Fruit fly (Drosophila melanogaster) whole organism, prepupa: ENCODE data around the gene PLCXD.

Source experiments
- Blimp-1 ChIP-seq: fragments of 200-800 bp; sonication (Bioruptor generic); optimal IDR thresholded peaks from 3 replicates; lab custom pipeline; 2017; ENCODE audit warnings: missing biosample characterization, missing genetic modification characterization, mild to moderate bottlenecking, moderate library complexity, missing genetic modification reagents
- CG10631 ChIP-seq: fragments of 200-800 bp; sonication (Bioruptor generic); optimal IDR thresholded peaks from 2 replicates; lab custom pipeline; 2016; ENCODE audit warnings: missing biosample characterization, missing genetic modification characterization
- CG10669 ChIP-seq: fragments of 200-800 bp; sonication (Bioruptor generic); optimal IDR thresholded peaks from 3 replicates; lab custom pipeline; 2018; ENCODE audit warnings: missing biosample characterization, mild to moderate bottlenecking, missing genetic modification characterization, moderate library complexity
- CG11762 ChIP-seq: fragments of 200-800 bp; sonication (Bioruptor generic); optimal IDR thresholded peaks from 3 replicates; lab custom pipeline; 2016; ENCODE audit warnings: missing biosample characterization, missing genetic modification characterization; ENCODE audit not compliant: insufficient read depth
- CG11902 ChIP-seq: fragments of 200-800 bp; sonication (Bioruptor generic); optimal IDR thresholded peaks from 3 replicates; lab custom pipeline; 2016; ENCODE audit warnings: missing biosample characterization, missing genetic modification characterization
- CG15336 ChIP-seq: fragments of 200-800 bp; sonication (Bioruptor generic); IDR thresholded peaks from 2 replicates; pipeline ENCODE4 v1.3.6; 2022; ENCODE audit warnings: missing biosample characterization, missing genetic modification characterization
- CG1621 ChIP-seq: fragments of 200-800 bp; sonication (Bioruptor generic); optimal IDR thresholded peaks from 3 replicates; lab custom pipeline; 2018; ENCODE audit warnings: missing biosample characterization, mild to moderate bottlenecking, missing genetic modification characterization
- CG16779 ChIP-seq: fragments of 200-800 bp; sonication (Bioruptor generic); optimal IDR thresholded peaks from 3 replicates; lab custom pipeline; 2017; ENCODE audit warnings: missing biosample characterization, mild to moderate bottlenecking, missing genetic modification characterization
- CG3032 ChIP-seq: fragments of 200-800 bp; optimal IDR thresholded peaks from 2 replicates; lab custom pipeline; 2019; ENCODE audit warnings: missing biosample characterization, mild to moderate bottlenecking, missing genetic modification characterization, moderate library complexity
- CG31627 ChIP-seq: fragments of 200-800 bp; sonication (Bioruptor generic); optimal IDR thresholded peaks from 3 replicates; lab custom pipeline; 2016; ENCODE audit warnings: missing biosample characterization, missing genetic modification characterization
- CG32006 ChIP-seq: fragments of 200-800 bp; sonication (Bioruptor generic); optimal IDR thresholded peaks from 3 replicates; lab custom pipeline; 2017; ENCODE audit warnings: missing biosample characterization, mild to moderate bottlenecking, missing genetic modification characterization
- CG34406 ChIP-seq: fragments of 200-800 bp; sonication (Bioruptor generic); optimal IDR thresholded peaks from 3 replicates; lab custom pipeline; 2016; ENCODE audit warnings: missing biosample characterization, missing genetic modification characterization
- CG4318 ChIP-seq: fragments of 200-800 bp; sonication (Bioruptor generic); optimal IDR thresholded peaks from 3 replicates; lab custom pipeline; 2017; ENCODE audit warnings: missing biosample characterization, mild to moderate bottlenecking, missing genetic modification characterization
- CG6276 ChIP-seq: fragments of 200-800 bp; sonication (Bioruptor generic); optimal IDR thresholded peaks from 2 replicates; lab custom pipeline; 2017; ENCODE audit warnings: missing biosample characterization, mild to moderate bottlenecking, missing genetic modification characterization
- CG6808 ChIP-seq: fragments of 200-800 bp; sonication (Bioruptor generic); optimal IDR thresholded peaks from 3 replicates; lab custom pipeline; 2017; ENCODE audit warnings: missing biosample characterization, missing genetic modification characterization, mild to moderate bottlenecking, moderate library complexity, missing genetic modification reagents
- CG6854 ChIP-seq: fragments of 200-800 bp; sonication (Bioruptor generic); optimal IDR thresholded peaks from 2 replicates; lab custom pipeline; 2017; ENCODE audit warnings: missing biosample characterization, mild to moderate bottlenecking, missing genetic modification characterization
- CG7368 ChIP-seq: fragments of 200-800 bp; sonication (Bioruptor generic); optimal IDR thresholded peaks from 3 replicates; lab custom pipeline; 2016; ENCODE audit warnings: missing biosample characterization, missing genetic modification characterization
- CG8119 ChIP-seq: fragments of 200-800 bp; sonication (Bioruptor generic); IDR thresholded peaks from 3 replicates; pipeline ENCODE4 v1.3.6; 2022; ENCODE audit warnings: missing biosample characterization, missing genetic modification characterization
- CG8319 ChIP-seq: fragments of 200-800 bp; sonication (Bioruptor generic); optimal IDR thresholded peaks from 3 replicates; lab custom pipeline; 2016; ENCODE audit warnings: missing biosample characterization, missing genetic modification characterization
- CG9139 ChIP-seq: fragments of 200-800 bp; sonication (Bioruptor generic); optimal IDR thresholded peaks from 3 replicates; lab custom pipeline; 2017; ENCODE audit warnings: missing biosample characterization, mild to moderate bottlenecking, missing genetic modification characterization
- Eip75B ChIP-seq: fragments of 200-800 bp; sonication (Bioruptor generic); optimal IDR thresholded peaks from 3 replicates; lab custom pipeline; 2016; ENCODE audit warnings: missing biosample characterization, missing genetic modification characterization
- Eip78C ChIP-seq: fragments of 200-800 bp; sonication (Bioruptor generic); peaks from one replicate; lab custom pipeline; 2016; ENCODE audit warnings: missing biosample characterization, missing genetic modification characterization
- Eip93F ChIP-seq: fragments of 200-800 bp; sonication (Bioruptor generic); optimal IDR thresholded peaks from 2 replicates; lab custom pipeline; 2016; ENCODE audit warnings: missing biosample characterization, mild to moderate bottlenecking, missing genetic modification characterization
- Ets21C ChIP-seq: fragments of 200-800 bp; sonication (Bioruptor generic); optimal IDR thresholded peaks from 3 replicates; lab custom pipeline; 2016; ENCODE audit warnings: missing biosample characterization, missing genetic modification characterization
- Ets96B ChIP-seq: fragments of 200-800 bp; optimal IDR thresholded peaks from 2 replicates; lab custom pipeline; 2019; ENCODE audit warnings: missing biosample characterization, mild to moderate bottlenecking, missing genetic modification characterization, moderate library complexity
- Gug ChIP-seq: fragments of 200-800 bp; sonication (Bioruptor generic); IDR thresholded peaks from 2 replicates; pipeline ENCODE4 v1.3.6; 2022; ENCODE audit warnings: missing biosample characterization, missing genetic modification characterization
- Hr38 ChIP-seq: sonication (Bioruptor generic); optimal IDR thresholded peaks from 2 replicates; lab custom pipeline; 2016; ENCODE audit warnings: missing biosample characterization, missing genetic modification characterization
- Hr39 ChIP-seq: fragments of 200-800 bp; sonication (Bioruptor generic); optimal IDR thresholded peaks from 2 replicates; lab custom pipeline; 2016; ENCODE audit warnings: missing biosample characterization, missing genetic modification characterization
- Hr4 ChIP-seq: fragments of 200-800 bp; sonication (Bioruptor generic); optimal IDR thresholded peaks from 3 replicates; lab custom pipeline; 2016; ENCODE audit warnings: missing biosample characterization, missing genetic modification characterization
- OdsH ChIP-seq: fragments of 200-800 bp; sonication (Bioruptor generic); optimal IDR thresholded peaks from 3 replicates; lab custom pipeline; 2016; ENCODE audit warnings: missing biosample characterization, missing genetic modification characterization
- Smox ChIP-seq: fragments of 200-800 bp; sonication (Bioruptor generic); optimal IDR thresholded peaks from 3 replicates; lab custom pipeline; 2016; ENCODE audit warnings: missing biosample characterization, missing genetic modification characterization
- Sox102F ChIP-seq: fragments of 200-800 bp; sonication (Bioruptor generic); optimal IDR thresholded peaks from 2 replicates; lab custom pipeline; 2016; ENCODE audit warnings: missing biosample characterization, mild to moderate bottlenecking, missing genetic modification characterization
- Sox15 ChIP-seq: fragments of 200-800 bp; sonication (Bioruptor generic); optimal IDR thresholded peaks from 3 replicates; lab custom pipeline; 2016; ENCODE audit warnings: missing biosample characterization, missing genetic modification characterization
- achi ChIP-seq: fragments of 200-800 bp; sonication (Bioruptor generic); optimal IDR thresholded peaks from 3 replicates; lab custom pipeline; 2016; ENCODE audit warnings: missing biosample characterization, missing genetic modification characterization
- acj6 ChIP-seq: fragments of 200-800 bp; sonication (Bioruptor generic); optimal IDR thresholded peaks from 3 replicates; lab custom pipeline; 2016; ENCODE audit warnings: missing biosample characterization, missing genetic modification characterization
- cyc ChIP-seq: fragments of 200-800 bp; sonication (Bioruptor generic); optimal IDR thresholded peaks from 3 replicates; lab custom pipeline; 2016; ENCODE audit warnings: missing biosample characterization, missing genetic modification characterization
- dac ChIP-seq: fragments of 200-800 bp; sonication (Bioruptor generic); optimal IDR thresholded peaks from 2 replicates; lab custom pipeline; 2017; ENCODE audit warnings: missing biosample characterization, mild to moderate bottlenecking, missing genetic modification characterization
- dsx ChIP-seq: fragments of 200-800 bp; optimal IDR thresholded peaks from 3 replicates; lab custom pipeline; 2019; ENCODE audit warnings: missing biosample characterization, mild to moderate bottlenecking, missing genetic modification characterization, moderate library complexity; ENCODE audit not compliant: poor library complexity, severe bottlenecking
- eg ChIP-seq: fragments of 200-800 bp; sonication (Bioruptor generic); IDR thresholded peaks from 3 replicates; pipeline ENCODE4 v1.3.6; 2022; ENCODE audit warnings: missing biosample characterization, missing genetic modification characterization
- fd59A ChIP-seq: fragments of 200-800 bp; sonication (Bioruptor generic); optimal IDR thresholded peaks from 2 replicates; lab custom pipeline; 2017; ENCODE audit warnings: missing biosample characterization, mild to moderate bottlenecking, missing genetic modification characterization, missing genetic modification reagents
- fd85E ChIP-seq: fragments of 200-800 bp; sonication (Bioruptor generic); optimal IDR thresholded peaks from 3 replicates; lab custom pipeline; 2016; ENCODE audit warnings: missing biosample characterization, missing genetic modification characterization
- fkh ChIP-seq: fragments of 200-800 bp; sonication (Bioruptor generic); optimal IDR thresholded peaks from 3 replicates; lab custom pipeline; 2017; ENCODE audit warnings: missing biosample characterization, mild to moderate bottlenecking, missing genetic modification characterization, moderate library complexity
- lz ChIP-seq: fragments of 200-800 bp; sonication (Bioruptor generic); optimal IDR thresholded peaks from 3 replicates; lab custom pipeline; 2016; ENCODE audit warnings: missing biosample characterization, missing genetic modification characterization
- net ChIP-seq: fragments of 200-800 bp; sonication (Bioruptor generic); optimal IDR thresholded peaks from 3 replicates; lab custom pipeline; 2016; ENCODE audit warnings: missing biosample characterization, missing genetic modification characterization
- pdm3 ChIP-seq: fragments of 200-800 bp; sonication (Bioruptor generic); optimal IDR thresholded peaks from 3 replicates; lab custom pipeline; 2016; ENCODE audit warnings: missing biosample characterization, missing genetic modification characterization
- salr ChIP-seq, 2 experiments: fragments of 200-800 bp; sonication (Bioruptor generic); optimal IDR thresholded peaks; 3 replicates each; lab custom pipeline; 2016 to 2018; ENCODE audit warnings: missing biosample characterization in 2 of 2, missing genetic modification characterization in 2 of 2, mild to moderate bottlenecking in 1 of 2
- spab ChIP-seq: fragments of 200-800 bp; sonication (Bioruptor generic); optimal IDR thresholded peaks from 2 replicates; lab custom pipeline; 2017; ENCODE audit warnings: missing biosample characterization, mild to moderate bottlenecking, missing genetic modification characterization, missing genetic modification reagents
- ss ChIP-seq, 2 experiments: fragments of 200-800 bp; sonication (Bioruptor generic); optimal IDR thresholded peaks; 2 replicates in 1 of 2; 3 replicates in 1 of 2; lab custom pipeline; 2017 to 2018; ENCODE audit warnings: mild to moderate bottlenecking in 2 of 2, missing biosample characterization in 2 of 2, missing genetic modification characterization in 2 of 2, moderate library complexity in 1 of 2
- svp ChIP-seq: fragments of 200-800 bp; sonication (Bioruptor generic); peaks from one replicate; lab custom pipeline; 2016; ENCODE audit warnings: missing biosample characterization, missing genetic modification characterization

The PLCXD gene

dm6 chr2L:12066617-12067251, 17.5 kb downstream of the PLCXD start, which contains the start of gene firl (continued):
- TF ChIP-seq Eip78C (GFP tag; lab: Kevin White, UChicago), result peak; percentile 2
- TF ChIP-seq, all 60 proteins: peak for 5

dm6 chr2L:12075850-12076249, 26.6 kb downstream of the PLCXD start, which contains the start of gene CG14947:
Gene CG14947, plus strand, starts transcription at chr2L:12076100.
- TF ChIP-seq CG9139 (GFP tag; lab: Kevin White, UChicago) (peak; percentile 20), CG6808 (GFP tag; lab: Kevin White, UChicago) (peak; percentile 23), CG32006 (GFP tag; lab: Kevin White, UChicago) (peak; percentile 37), CG15336 (GFP tag; lab: Robert Waterston, UW) (peak; percentile 51), net (GFP tag; lab: Kevin White, UChicago) (peak; percentile 10), Eip93F (GFP tag; lab: Kevin White, UChicago) (no peak), CG8319 (GFP tag; lab: Kevin White, UChicago) (no peak), Hr4 (GFP tag; lab: Kevin White, UChicago) (peak; percentile 47), CG7368 (GFP tag; lab: Kevin White, UChicago) (no peak), acj6 (GFP tag; lab: Kevin White, UChicago) (no peak), Smox (peak; percentile 15), CG1621 (no peak), CG10669 (GFP tag; lab: Kevin White, UChicago) (no peak), Sox102F (GFP tag; lab: Kevin White, UChicago) (peak; percentile 20), lz (GFP tag; lab: Kevin White, UChicago) (peak; percentile 5), Sox15 (GFP tag; lab: Kevin White, UChicago) (no peak), dac (GFP tag; lab: Kevin White, UChicago) (no peak), ss (GFP tag; optimal IDR thresholded peaks at IDR 0.05; lab: Kevin White, UChicago) (peak; percentile 21 to 39), cyc (no peak), Gug (GFP tag; lab: Robert Waterston, UW) (no peak), CG16779 (tag; lab: Kevin White, UChicago) (no peak), fkh (GFP tag; lab: Kevin White, UChicago) (no peak), CG8119 (0 out of 3 replicates have a peak, but pooled peaks have one; percentile 37), achi (GFP tag; lab: Kevin White, UChicago) (peak; percentile 15), svp (no peak), CG6854 (GFP tag; lab: Kevin White, UChicago) (no peak), spab (GFP tag; lab: Kevin White, UChicago) (no peak), dsx (no peak), OdsH (GFP tag; lab: Kevin White, UChicago) (peak; percentile 36), Hr38 (GFP tag; lab: Kevin White, UChicago) (no peak), fd85E (GFP tag; lab: Kevin White, UChicago) (no peak), CG31627 (GFP tag; lab: Kevin White, UChicago) (peak; percentile 16), Ets21C (GFP tag; lab: Kevin White, UChicago) (no peak), Ets96B (no peak), CG4318 (GFP tag; lab: Kevin White, UChicago) (no peak), eg (GFP tag; lab: Robert Waterston, UW) (0 out of 3 replicates have a peak, but pooled peaks have one; percentile 29), CG34406 (GFP tag; lab: Kevin White, UChicago) (peak; percentile 4), fd59A (GFP tag; lab: Kevin White, UChicago) (no peak), CG11762 (no peak), CG11902 (GFP tag; lab: Kevin White, UChicago) (no peak), salr (GFP tag; optimal IDR thresholded peaks at IDR 0.05; lab: Kevin White, UChicago) (no peak), Eip78C (GFP tag; lab: Kevin White, UChicago) (peak; percentile 75), CG10631 (GFP tag; lab: Kevin White, UChicago) (no peak), Blimp-1 (GFP tag; lab: Kevin White, UChicago) (no peak), Hr39 (peak; percentile 22), CG6276 (no peak), pdm3 (GFP tag; lab: Kevin White, UChicago) (peak; percentile 41), CG3032 (tag; lab: Kevin White, UChicago) (no peak), Eip75B (GFP tag; lab: Kevin White, UChicago) (peak; percentile 34)
